Fruit fly (Drosophila melanogaster): Measurements from ENCODE around the gene Pp2B-14D.

Gene Pp2B-14D

DNA sequence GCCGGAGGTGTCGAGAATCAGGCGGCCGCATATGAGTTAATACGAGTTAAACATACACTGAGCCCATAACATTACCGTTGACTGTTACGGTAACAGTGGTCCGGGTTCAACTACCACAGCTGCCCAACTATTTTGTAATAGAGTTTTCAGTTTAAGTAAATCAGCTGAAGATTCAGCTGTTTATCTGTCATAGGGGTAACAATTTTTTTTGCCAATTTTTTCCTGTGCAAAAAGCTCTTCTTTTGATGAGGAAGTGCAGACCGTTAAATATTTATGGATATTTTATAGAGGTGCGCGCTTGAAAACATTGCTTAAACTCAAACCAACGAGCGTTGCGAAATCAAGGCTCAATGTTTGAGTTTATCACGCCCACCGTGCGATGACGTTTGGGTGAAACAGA is 21.9 kb upstream of the Pp2B-14D start:
- TF ChIP-seq YL-1 (GFP tag; optimal IDR thresholded peaks at IDR 0.05) (no peak), Neu2 (GFP tag; optimal IDR thresholded peaks at IDR 0.05; ENCODE audit: borderline replicate concordance) (no peak), Poxn (GFP tag; IDR thresholded peaks at IDR 0.05) (no peak), CG1603 (tag; optimal IDR thresholded peaks at IDR 0.05) (no peak), amos (GFP tag; IDR thresholded peaks at IDR 0.05; ENCODE audit: partially characterized antibody) (no peak), ftz-f1 (GFP tag; optimal IDR thresholded peaks at IDR 0.05) (no peak), Gsc (GFP tag; IDR thresholded peaks at IDR 0.05) (no peak), Kr (GFP tag; optimal IDR thresholded peaks at IDR 0.05) (no peak), CG34376 (GFP tag; optimal IDR thresholded peaks at IDR 0.05) (no peak), CG2129 (GFP tag; IDR thresholded peaks at IDR 0.05; ENCODE audit: partially characterized antibody) (no peak), CG9609 (GFP tag; optimal IDR thresholded peaks at IDR 0.05) (no peak), grn (GFP tag; optimal IDR thresholded peaks at IDR 0.05) (no peak), az2 (GFP tag; optimal IDR thresholded peaks at IDR 0.05) (no peak), CG9727 (GFP tag; optimal IDR thresholded peaks at IDR 0.05) (no peak), CG11504 (tag; optimal IDR thresholded peaks at IDR 0.05) (peak; percentile 29), ems (GFP tag; optimal IDR thresholded peaks at IDR 0.05) (no peak), CG12219 (GFP tag; optimal IDR thresholded peaks at IDR 0.05) (no peak), CG12071 (GFP tag; optimal IDR thresholded peaks at IDR 0.05) (no peak), CG13624 (GFP tag; optimal IDR thresholded peaks at IDR 0.05) (no peak), CG7928 (GFP tag; optimal IDR thresholded peaks at IDR 0.05) (no peak), CG3281 (GFP tag; optimal IDR thresholded peaks at IDR 0.05) (peak; percentile 8), zfh2 (GFP tag; optimal IDR thresholded peaks at IDR 0.05) (peak; percentile 39), pfk (GFP tag; optimal IDR thresholded peaks at IDR 0.05) (no peak), CG8388 (GFP tag; optimal IDR thresholded peaks at IDR 0.05) (no peak), CG2875 (GFP tag; optimal IDR thresholded peaks at IDR 0.05) (no peak), jing (GFP tag; optimal IDR thresholded peaks at IDR 0.05) (no peak), lilli (GFP tag; optimal IDR thresholded peaks at IDR 0.05) (peak; percentile 8), tio (GFP tag; optimal IDR thresholded peaks at IDR 0.05) (no peak), vnd (GFP tag; IDR thresholded peaks at IDR 0.05; ENCODE audit: partially characterized antibody) (no peak), CG18619 (GFP tag; optimal IDR thresholded peaks at IDR 0.05) (no peak), CG30403 (GFP tag; optimal IDR thresholded peaks at IDR 0.05) (peak; percentile 2), Hr78 (GFP tag; optimal IDR thresholded peaks at IDR 0.05) (no peak), schlank (tag; optimal IDR thresholded peaks at IDR 0.05) (no peak), twi (tag; optimal IDR thresholded peaks at IDR 0.05) (no peak), inv (GFP tag; IDR thresholded peaks at IDR 0.05; ENCODE audit: partially characterized antibody) (no peak), nau (GFP tag; optimal IDR thresholded peaks at IDR 0.05) (no peak), Optix (GFP tag; IDR thresholded peaks at IDR 0.05) (no peak), CG7987 (GFP tag; optimal IDR thresholded peaks at IDR 0.05) (no peak), oc (tag; optimal IDR thresholded peaks at IDR 0.05) (no peak), CG7357 (GFP tag; IDR thresholded peaks at IDR 0.05) (no peak), CG3407 (GFP tag; optimal IDR thresholded peaks at IDR 0.05) (no peak), Med (GFP tag) (peak; percentile 70), CG10267 (tag; optimal IDR thresholded peaks at IDR 0.05) (no peak), chinmo (GFP tag; IDR thresholded peaks at IDR 0.05; ENCODE audit: partially characterized antibody) (no peak), bcd (GFP tag; optimal IDR thresholded peaks at IDR 0.05) (peak; percentile 4), CrebB (tag; optimal IDR thresholded peaks at IDR 0.05) (no peak), CG12942 (GFP tag; optimal IDR thresholded peaks at IDR 0.05) (no peak), Atf6 (GFP tag; IDR thresholded peaks at IDR 0.05) (no peak), Oaz (GFP tag; IDR thresholded peaks at IDR 0.05) (no peak), CG18476 (GFP tag; optimal IDR thresholded peaks at IDR 0.05) (no peak), repo (GFP tag; optimal IDR thresholded peaks at IDR 0.05) (no peak)

All from whole organism, embryonic.